Worm (Caenorhabditis elegans) whole organism, early embryonic: ENCODE data around the gene F58B4.3.

Source experiments
- aly-1 ChIP-seq: sonication (generic microtip); optimal IDR thresholded peaks from 2 replicates; lab custom pipeline; 2016; ENCODE audit warnings: missing genetic modification characterization, missing compliant biosample characterization
- ama-1 ChIP-seq: fragments of 150-350 bp; optimal IDR thresholded peaks from 2 replicates; lab custom pipeline; 2014

ce11 chrV:10941150-10941549, 11.5 kb downstream of the F58B4.3 start, which contains the start of gene F17C11.26:
- TF ChIP-seq ama-1 (lab: Kevin White, UChicago) (no peak), aly-1 (tag; lab: Kevin White, UChicago) (no peak)
